Worm (Caenorhabditis elegans): ENCODE measurements around the gene srab-9.

DNA sequence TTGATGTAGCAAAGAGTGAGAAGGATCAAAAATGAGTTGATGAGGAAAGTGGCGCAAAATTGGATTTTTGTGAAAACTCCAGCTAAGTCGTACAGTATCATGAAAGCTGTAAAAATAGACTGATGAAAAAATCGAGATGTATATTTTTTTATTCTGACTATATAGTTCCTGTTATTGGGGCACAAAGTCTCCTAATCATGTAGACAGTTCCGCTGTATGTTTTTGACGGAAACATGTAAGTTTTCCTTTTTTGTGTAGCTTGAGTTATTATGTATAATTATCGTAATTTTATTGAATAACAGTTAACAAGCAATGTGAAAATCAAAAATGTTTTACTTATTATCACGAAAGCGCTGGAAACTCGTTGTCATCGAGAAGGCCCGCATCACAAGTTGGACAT, 33.6 kb downstream of the srab-9 start, which contains the start of gene str-68:
- TF ChIP-seq pros-1 (tag; optimal IDR thresholded peaks at IDR 0.05) = no peak
- no peak for TF ChIP-seq ama-1 (optimal IDR thresholded peaks at IDR 0.05)
- no peak for TF ChIP-seq hlh-30 (tag; optimal IDR thresholded peaks at IDR 0.05; ENCODE audit: insufficient read depth)
- TF ChIP-seq nhr-11 (tag; optimal IDR thresholded peaks at IDR 0.05) = no peak
- no peak for TF ChIP-seq ceh-18 (tag; optimal IDR thresholded peaks at IDR 0.05)
- TF ChIP-seq F13H6.1 (tag; optimal IDR thresholded peaks at IDR 0.05) = no peak
- no peak for TF ChIP-seq lim-6 (tag; optimal IDR thresholded peaks at IDR 0.05)
